Worm (Caenorhabditis elegans) whole organism, midembryonic: Measurements from ENCODE around the gene tpi-1.

Experiments used
- T22C8.4 ChIP-seq: fragments of 200-800 bp; sonication (Bioruptor generic); IDR thresholded peaks from 2 replicates; pipeline ENCODE4 v1.3.6; 2022; ENCODE audit warnings: missing genetic modification characterization, missing compliant biosample characterization
- cog-1 ChIP-seq: sonication (generic microtip); optimal IDR thresholded peaks from 2 replicates; lab custom pipeline; 2016; ENCODE audit warnings: missing genetic modification characterization, missing compliant biosample characterization
- flt-1 ChIP-seq: fragments of 200-800 bp; sonication (Bioruptor generic); IDR thresholded peaks from 2 replicates; pipeline ENCODE4 v1.3.6; 2022; ENCODE audit warnings: missing genetic modification characterization, missing compliant biosample characterization
- klf-2 ChIP-seq: fragments of 200-800 bp; sonication (Bioruptor generic); conservative IDR thresholded peaks from 2 replicates; pipeline ENCODE4 v1.3.6; 2022; ENCODE audit warnings: missing genetic modification reagents, missing genetic modification characterization, missing compliant biosample characterization
- med-1 ChIP-seq: sonication (generic microtip); optimal IDR thresholded peaks from 2 replicates; lab custom pipeline; 2017; ENCODE audit warnings: missing genetic modification characterization, mild to moderate bottlenecking, missing compliant biosample characterization, antibody characterized with exemption, missing genetic modification reagents; ENCODE audit not compliant: insufficient read depth
- ref-1 ChIP-seq: fragments of 200-800 bp; sonication (Bioruptor generic); conservative IDR thresholded peaks from 2 replicates; pipeline ENCODE4 v1.3.6; 2022; ENCODE audit warnings: missing genetic modification reagents, missing genetic modification characterization, missing compliant biosample characterization
- tab-1 ChIP-seq: fragments of 200-800 bp; sonication (Bioruptor generic); IDR thresholded peaks from 2 replicates; pipeline ENCODE4 v1.3.6; 2022; ENCODE audit warnings: missing genetic modification characterization, missing compliant biosample characterization
- ztf-23 ChIP-seq: fragments of 200-800 bp; sonication (Bioruptor generic); IDR thresholded peaks from 2 replicates; pipeline ENCODE4 v1.3.6; 2022; ENCODE audit warnings: missing genetic modification reagents, missing genetic modification characterization, missing compliant biosample characterization
- ztf-29 ChIP-seq: fragments of 200-800 bp; sonication (Bioruptor generic); IDR thresholded peaks from 2 replicates; pipeline ENCODE4 v1.3.6; 2022; ENCODE audit warnings: missing genetic modification reagents, missing genetic modification characterization, missing compliant biosample characterization

The tpi-1 gene

DNA sequence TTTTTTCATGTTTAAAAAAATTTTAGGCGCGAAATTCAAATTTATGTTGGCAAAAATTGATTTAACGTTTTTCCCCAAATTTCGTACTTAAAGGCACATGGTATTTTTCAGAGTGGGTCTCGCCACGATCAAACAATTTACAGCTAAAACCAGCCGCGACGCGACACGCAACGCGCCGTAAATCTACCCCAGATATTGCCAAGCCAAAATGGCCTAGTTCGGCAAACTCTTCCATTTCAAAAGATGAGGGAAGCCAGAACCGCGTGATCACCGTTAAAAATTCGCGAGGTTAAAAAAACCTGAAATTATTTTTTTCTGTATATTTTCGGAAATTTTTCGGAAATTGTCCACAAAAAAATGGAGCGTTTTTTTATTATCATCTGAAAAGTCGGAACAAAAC, 20.9 kb upstream of the tpi-1 start:
- TF ChIP-seq cog-1 (tag; lab: Kevin White, UChicago) (no peak), T22C8.4 (no peak), flt-1 (GFP tag; lab: Robert Waterston, UW) (no peak), med-1 (no peak), ztf-23 (no peak), ref-1 (GFP tag; lab: Robert Waterston, UW) (no peak), klf-2 (GFP tag; lab: Robert Waterston, UW) (no peak), ztf-29 (GFP tag; lab: Robert Waterston, UW) (no peak), tab-1 (no peak)

DNA sequence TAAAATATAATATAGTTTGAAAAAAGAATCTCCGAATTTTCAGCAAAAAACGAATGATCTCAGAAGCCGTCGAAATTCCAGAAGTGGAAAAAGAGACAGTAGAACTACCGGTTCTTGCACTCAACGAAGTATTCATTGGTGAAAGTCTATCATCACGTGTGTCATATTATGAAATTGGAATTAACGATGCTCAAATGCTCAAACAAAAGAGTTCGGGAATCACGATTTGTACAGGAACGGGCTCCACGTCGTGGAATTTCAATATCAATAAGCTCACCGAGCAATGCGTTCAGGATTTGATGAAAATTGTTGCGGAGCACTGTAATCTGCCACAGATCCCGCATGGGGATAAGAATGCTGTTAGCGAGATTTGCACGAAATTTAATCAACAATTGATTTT, 19.4 kb upstream of the tpi-1 start:
- TF ChIP-seq ztf-23 (no peak), flt-1 (GFP tag; lab: Robert Waterston, UW) (no peak), klf-2 (GFP tag; lab: Robert Waterston, UW) (no peak), med-1 (no peak), ztf-29 (GFP tag; lab: Robert Waterston, UW) (no peak), tab-1 (no peak), cog-1 (tag; lab: Kevin White, UChicago) (no peak), T22C8.4 (no peak), ref-1 (GFP tag; lab: Robert Waterston, UW) (no peak)

DNA sequence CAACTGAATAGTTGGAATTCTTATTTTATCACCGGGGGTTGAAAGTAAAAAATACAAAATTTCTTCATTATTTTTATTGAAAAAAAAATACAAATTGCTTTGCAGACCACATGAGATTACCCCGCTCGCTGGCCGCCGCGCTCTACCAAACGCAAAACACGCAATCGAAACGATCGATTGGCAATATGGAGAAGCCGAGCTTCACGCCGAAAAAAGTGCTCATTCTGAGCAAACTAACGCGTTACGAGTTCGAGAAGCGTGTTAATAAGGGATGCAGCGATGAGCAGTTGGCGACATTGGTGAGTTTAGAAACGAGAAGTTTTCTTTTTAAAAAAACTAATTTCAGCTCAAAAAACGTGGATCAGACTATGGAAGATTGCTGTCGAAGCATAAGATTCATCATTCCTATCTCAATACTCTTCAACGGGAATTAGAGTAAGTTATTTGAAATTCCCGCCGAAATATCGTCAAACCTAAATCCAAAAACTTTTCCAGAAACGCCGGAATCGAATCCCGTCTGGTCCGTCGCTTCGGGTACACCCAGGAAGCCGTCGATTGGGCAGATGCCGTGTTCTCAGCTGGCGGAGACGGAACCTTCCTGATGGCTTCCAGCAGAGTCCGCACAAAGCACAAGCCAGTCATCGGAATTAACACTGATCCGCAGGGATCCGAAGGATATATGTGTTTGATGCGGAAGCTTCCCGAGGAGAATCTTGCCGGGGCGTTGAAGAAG, 16.6 kb upstream of the tpi-1 start:
- TF ChIP-seq ztf-29 (GFP tag; lab: Robert Waterston, UW), result no peak
- no peak for TF ChIP-seq med-1
- TF ChIP-seq ref-1 (GFP tag; lab: Robert Waterston, UW), result no peak
- TF ChIP-seq flt-1 (GFP tag; lab: Robert Waterston, UW), result no peak
- no peak for TF ChIP-seq ztf-23
- no peak for TF ChIP-seq tab-1
- TF ChIP-seq T22C8.4, result no peak
- no peak for TF ChIP-seq klf-2 (GFP tag; lab: Robert Waterston, UW)
- TF ChIP-seq cog-1 (tag; lab: Kevin White, UChicago), result no peak

DNA sequence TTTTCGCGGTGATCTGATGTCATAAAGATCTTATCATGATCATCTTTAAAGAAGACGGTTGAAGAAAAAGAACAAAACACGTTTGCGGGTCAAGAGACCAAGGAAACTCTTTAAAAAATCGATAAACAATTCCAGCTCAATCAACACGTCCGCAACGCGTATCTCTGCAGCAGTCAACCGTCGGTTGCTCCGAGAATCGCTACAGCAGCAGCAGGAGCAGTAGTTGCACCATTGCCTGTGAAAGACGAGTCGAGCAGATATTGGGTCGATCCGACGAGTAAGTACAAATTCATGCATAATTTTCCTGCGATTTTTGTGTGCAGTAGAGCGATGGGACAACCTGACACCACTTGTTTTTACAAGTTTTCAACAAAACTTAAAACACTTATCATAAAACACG, 15.6 kb upstream of the tpi-1 start:
- TF ChIP-seq klf-2 (GFP tag; lab: Robert Waterston, UW), result no peak
- no peak for TF ChIP-seq ztf-29 (GFP tag; lab: Robert Waterston, UW)

DNA sequence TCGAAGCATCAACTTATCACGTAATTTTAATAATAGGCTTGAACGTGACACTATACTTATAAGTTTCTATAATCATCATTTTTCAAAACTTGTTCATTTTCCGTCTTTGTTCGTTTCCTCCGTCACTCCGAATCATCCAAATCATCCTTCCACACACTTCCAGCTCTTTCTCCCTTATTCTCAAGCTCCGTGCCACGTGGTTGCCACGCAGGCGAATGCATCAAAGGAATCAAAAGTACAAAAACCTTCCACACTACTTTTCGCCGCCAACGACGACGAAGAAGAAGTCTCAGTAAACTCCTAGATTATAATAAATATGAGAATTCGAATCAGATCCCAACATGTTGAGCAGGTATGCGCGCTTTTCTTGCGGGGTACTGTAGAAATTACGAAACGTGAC, 15.2 kb upstream of the tpi-1 start:
- no peak for TF ChIP-seq klf-2 (GFP tag; lab: Robert Waterston, UW)
- TF ChIP-seq ztf-29 (GFP tag; lab: Robert Waterston, UW), result no peak
- TF ChIP-seq T22C8.4, result no peak
- TF ChIP-seq flt-1 (GFP tag; lab: Robert Waterston, UW), result no peak
- TF ChIP-seq med-1, result no peak
- TF ChIP-seq ztf-23, result no peak
- no peak for TF ChIP-seq cog-1 (tag; lab: Kevin White, UChicago)
- TF ChIP-seq tab-1, result no peak
- no peak for TF ChIP-seq ref-1 (GFP tag; lab: Robert Waterston, UW)

DNA sequence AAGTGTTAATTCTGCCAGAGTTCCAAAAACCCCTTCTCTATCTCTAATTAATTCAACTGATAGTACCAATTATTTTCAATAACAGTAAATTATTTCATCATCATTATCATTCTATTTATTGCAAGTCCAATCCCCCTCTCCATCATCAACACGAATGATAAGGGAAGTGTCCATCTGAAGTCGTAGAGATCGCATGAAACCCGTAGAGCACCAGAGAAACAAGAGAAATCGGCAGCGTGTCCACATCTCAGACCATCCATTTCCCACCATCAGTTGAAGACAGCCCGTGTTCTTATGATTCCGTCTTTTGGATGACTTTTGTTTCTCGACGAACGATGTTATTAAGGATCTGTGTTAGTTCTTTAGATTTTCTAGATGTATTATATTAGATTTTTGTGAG, 14.5 kb upstream of the tpi-1 start:
- TF ChIP-seq ref-1 (GFP tag; lab: Robert Waterston, UW), result no peak
- TF ChIP-seq klf-2 (GFP tag; lab: Robert Waterston, UW), result no peak
- TF ChIP-seq cog-1 (tag; lab: Kevin White, UChicago), result no peak
- no peak for TF ChIP-seq med-1
- TF ChIP-seq flt-1 (GFP tag; lab: Robert Waterston, UW), result no peak
- TF ChIP-seq ztf-23, result no peak
- TF ChIP-seq ztf-29 (GFP tag; lab: Robert Waterston, UW), result no peak
- TF ChIP-seq tab-1, result no peak
- TF ChIP-seq T22C8.4, result no peak

DNA sequence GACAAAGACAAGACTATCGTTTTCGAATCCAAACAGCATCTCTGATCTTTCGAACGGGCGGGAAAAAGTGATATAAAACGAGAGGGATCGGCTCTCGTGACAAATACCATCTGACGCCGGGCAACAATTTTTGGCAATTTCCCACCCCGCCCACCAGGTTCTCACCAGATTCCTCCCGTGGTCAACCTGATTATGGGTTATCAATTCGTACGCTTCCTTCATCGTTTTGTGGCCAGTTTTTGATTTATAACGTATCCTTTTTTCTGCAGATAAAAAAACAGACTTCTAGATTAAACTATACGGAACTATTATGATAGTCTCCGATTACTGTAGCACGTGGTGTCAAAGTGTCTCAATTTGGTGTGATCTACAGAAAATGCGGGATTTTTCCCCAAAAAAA, 14.0 kb upstream of the tpi-1 start:
- TF ChIP-seq med-1, result no peak
- no peak for TF ChIP-seq ref-1 (GFP tag; lab: Robert Waterston, UW)
- TF ChIP-seq tab-1, result no peak
- TF ChIP-seq klf-2 (GFP tag; lab: Robert Waterston, UW), result no peak
- no peak for TF ChIP-seq ztf-29 (GFP tag; lab: Robert Waterston, UW)
- no peak for TF ChIP-seq flt-1 (GFP tag; lab: Robert Waterston, UW)
- TF ChIP-seq ztf-23, result no peak
- TF ChIP-seq T22C8.4, result no peak
- no peak for TF ChIP-seq cog-1 (tag; lab: Kevin White, UChicago)

DNA sequence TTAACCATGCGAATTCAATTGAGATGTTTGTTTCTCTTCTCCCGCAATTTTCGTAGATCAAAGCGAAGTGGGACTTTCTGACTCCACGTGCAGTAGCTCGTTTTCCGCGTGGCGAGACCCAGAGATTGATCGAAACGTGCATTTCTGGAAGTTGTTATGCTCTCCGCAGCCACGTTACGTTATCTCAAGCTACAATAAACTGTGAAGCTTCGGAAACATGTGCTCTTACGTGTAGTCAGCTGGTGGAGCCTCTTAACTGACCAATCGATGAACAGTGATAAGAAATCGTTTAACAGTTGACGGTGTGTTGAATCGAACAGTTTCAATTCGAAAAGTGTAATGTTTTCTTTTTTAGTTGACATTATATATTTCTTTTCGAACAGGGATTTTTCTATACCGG, 13.2 kb upstream of the tpi-1 start:
- TF ChIP-seq cog-1 (tag; lab: Kevin White, UChicago) (no peak), ref-1 (GFP tag; lab: Robert Waterston, UW) (no peak), med-1 (no peak), flt-1 (GFP tag; lab: Robert Waterston, UW) (no peak), T22C8.4 (no peak), ztf-23 (no peak), ztf-29 (GFP tag; lab: Robert Waterston, UW) (no peak), tab-1 (no peak), klf-2 (GFP tag; lab: Robert Waterston, UW) (no peak)

DNA sequence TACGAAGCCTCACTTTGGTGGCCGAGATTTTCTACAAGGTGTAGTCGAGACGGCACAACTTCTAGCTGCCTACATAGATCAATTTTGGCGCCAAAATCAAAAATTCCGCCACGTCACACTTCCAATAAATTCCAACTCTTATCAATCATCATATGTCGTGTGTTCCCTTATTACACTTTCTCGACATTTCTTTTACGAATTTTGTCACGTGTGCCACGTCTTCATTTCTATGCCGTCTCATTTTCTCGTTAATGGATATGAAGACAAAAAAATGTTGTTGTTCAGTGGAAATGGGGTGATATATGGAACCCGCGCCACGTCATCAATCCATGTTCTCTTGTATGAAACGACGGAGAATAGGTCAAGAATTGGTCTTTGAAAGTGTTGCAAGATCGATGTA, 12.7 kb upstream of the tpi-1 start:
- no peak for TF ChIP-seq klf-2 (GFP tag; lab: Robert Waterston, UW)
- TF ChIP-seq T22C8.4, result no peak
- no peak for TF ChIP-seq ztf-29 (GFP tag; lab: Robert Waterston, UW)
- no peak for TF ChIP-seq ref-1 (GFP tag; lab: Robert Waterston, UW)
- TF ChIP-seq cog-1 (tag; lab: Kevin White, UChicago), result no peak
- no peak for TF ChIP-seq flt-1 (GFP tag; lab: Robert Waterston, UW)
- no peak for TF ChIP-seq med-1
- no peak for TF ChIP-seq tab-1
- no peak for TF ChIP-seq ztf-23

DNA sequence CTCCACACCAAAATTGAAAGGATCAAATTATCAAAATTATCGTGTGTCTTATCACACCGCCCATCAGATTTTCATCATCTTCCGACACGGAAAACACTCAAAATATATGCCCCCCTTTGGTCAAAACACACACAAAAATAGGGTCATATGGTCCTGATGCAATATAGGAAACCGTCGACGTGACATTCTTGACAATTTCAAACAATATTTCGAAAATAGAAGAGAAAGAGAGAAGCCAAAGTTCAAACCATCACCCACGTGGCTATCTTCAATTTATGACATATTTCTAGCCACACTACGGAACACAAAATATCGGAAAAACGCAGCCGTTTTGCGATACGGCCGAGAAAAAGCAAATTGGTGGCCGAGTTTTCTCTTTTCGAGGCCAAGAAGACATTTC, 11.7 kb upstream of the tpi-1 start:
- TF ChIP-seq ztf-23, result no peak
- no peak for TF ChIP-seq ref-1 (GFP tag; lab: Robert Waterston, UW)
- no peak for TF ChIP-seq flt-1 (GFP tag; lab: Robert Waterston, UW)
- no peak for TF ChIP-seq cog-1 (tag; lab: Kevin White, UChicago)
- no peak for TF ChIP-seq med-1
- TF ChIP-seq T22C8.4, result no peak
- TF ChIP-seq klf-2 (GFP tag; lab: Robert Waterston, UW), result no peak
- TF ChIP-seq ztf-29 (GFP tag; lab: Robert Waterston, UW), result no peak
- TF ChIP-seq tab-1, result no peak
